Worm (Caenorhabditis elegans): ENCODE results near the gene cit-1.1.

Gene cit-1.1

DNA sequence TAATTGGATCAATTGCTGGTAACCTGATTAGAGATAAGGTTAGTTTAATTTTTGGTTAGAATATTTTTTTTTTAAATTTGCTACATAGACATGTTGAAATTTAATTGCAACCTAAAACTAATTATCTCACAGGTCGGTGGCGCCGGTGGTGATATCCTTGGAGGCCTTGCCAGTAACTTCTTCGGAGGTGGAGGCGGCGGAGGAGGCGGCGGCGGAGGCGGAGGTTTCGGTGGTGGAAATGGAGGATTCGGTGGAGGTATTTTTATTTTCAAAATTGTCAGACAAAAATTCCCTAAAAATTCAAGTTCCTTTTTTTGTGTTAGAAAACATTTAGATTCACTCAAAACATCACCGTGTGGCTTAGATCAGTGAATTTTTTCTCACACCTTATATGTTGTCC is 28.4 kb downstream of the cit-1.1 start:
- TF ChIP-seq ceh-39 (tag; optimal IDR thresholded peaks at IDR 0.05) (no peak), unc-62 (GFP tag; optimal IDR thresholded peaks at IDR 0.05) (no peak), ham-2 (GFP tag; optimal IDR thresholded peaks at IDR 0.05) (no peak), unc-39 (tag; optimal IDR thresholded peaks at IDR 0.05) (no peak), sem-2 (GFP tag; optimal IDR thresholded peaks at IDR 0.05) (no peak), pha-4 (tag; optimal IDR thresholded peaks at IDR 0.05) (no peak), lin-32 (GFP tag; optimal IDR thresholded peaks at IDR 0.05) (no peak), sptf-1 (tag; optimal IDR thresholded peaks at IDR 0.05) (no peak), ztf-11 (tag; optimal IDR thresholded peaks at IDR 0.05) (no peak), nhr-2 (tag; optimal IDR thresholded peaks at IDR 0.05) (no peak), unc-120 (tag; optimal IDR thresholded peaks at IDR 0.05; ENCODE audit: poor library complexity, severe bottlenecking) (no peak), tbx-8 (GFP tag; optimal IDR thresholded peaks at IDR 0.05) (no peak), elt-1 (tag; optimal IDR thresholded peaks at IDR 0.05; ENCODE audit: borderline replicate concordance, insufficient read depth) (no peak), ces-1 (GFP tag; optimal IDR thresholded peaks at IDR 0.05) (no peak), nhr-237 (tag; optimal IDR thresholded peaks at IDR 0.05) (no peak)

DNA sequence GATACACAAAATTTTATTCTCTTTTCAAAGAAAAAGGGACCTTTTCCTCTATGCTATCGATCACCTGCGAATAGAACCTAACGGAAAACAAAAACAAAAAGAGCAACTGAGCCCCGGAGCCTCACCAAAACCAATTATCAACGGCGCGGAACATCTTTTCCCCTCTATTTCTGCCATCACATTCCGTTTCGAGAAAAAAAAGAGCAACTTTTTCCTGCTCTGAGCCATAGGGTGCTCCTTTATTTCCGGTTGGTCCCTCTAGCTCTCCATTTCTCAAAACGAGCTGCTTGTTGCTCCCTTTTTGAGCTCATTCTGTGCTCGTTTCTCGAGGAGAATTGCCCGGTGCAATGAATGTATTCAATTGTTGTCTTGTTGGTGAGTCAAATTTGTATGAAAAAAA is 30.0 kb downstream of the cit-1.1 start, which contains the start of gene clp-1:
Gene clp-1, plus strand, starts transcription at position 301 of the 400 bp plus-strand sequence.
- TF ChIP-seq nhr-2 (tag; optimal IDR thresholded peaks at IDR 0.05) (no peak), hlh-1 (tag; optimal IDR thresholded peaks at IDR 0.05) (no peak), elt-3 (tag; optimal IDR thresholded peaks at IDR 0.05) (no peak), pha-4 (tag; optimal IDR thresholded peaks at IDR 0.05) (no peak), sptf-1 (tag; optimal IDR thresholded peaks at IDR 0.05) (no peak), lin-13 (tag; optimal IDR thresholded peaks at IDR 0.05) (no peak), nhr-28 (tag; optimal IDR thresholded peaks at IDR 0.05) (no peak), drap-1 (GFP tag; optimal IDR thresholded peaks at IDR 0.05) (no peak), lsy-2 (tag; optimal IDR thresholded peaks at IDR 0.05) (no peak), lin-32 (GFP tag; optimal IDR thresholded peaks at IDR 0.05) (no peak), unc-62 (GFP tag; optimal IDR thresholded peaks at IDR 0.05) (no peak), unc-39 (tag; optimal IDR thresholded peaks at IDR 0.05) (no peak), mls-2 (tag; optimal IDR thresholded peaks at IDR 0.05) (no peak), mep-1 (tag; optimal IDR thresholded peaks at IDR 0.05) (no peak), mab-5 (tag; optimal IDR thresholded peaks at IDR 0.05) (no peak), cnd-1 (tag; optimal IDR thresholded peaks at IDR 0.05) (no peak), nhr-76 (tag; optimal IDR thresholded peaks at IDR 0.05) (no peak)

DNA sequence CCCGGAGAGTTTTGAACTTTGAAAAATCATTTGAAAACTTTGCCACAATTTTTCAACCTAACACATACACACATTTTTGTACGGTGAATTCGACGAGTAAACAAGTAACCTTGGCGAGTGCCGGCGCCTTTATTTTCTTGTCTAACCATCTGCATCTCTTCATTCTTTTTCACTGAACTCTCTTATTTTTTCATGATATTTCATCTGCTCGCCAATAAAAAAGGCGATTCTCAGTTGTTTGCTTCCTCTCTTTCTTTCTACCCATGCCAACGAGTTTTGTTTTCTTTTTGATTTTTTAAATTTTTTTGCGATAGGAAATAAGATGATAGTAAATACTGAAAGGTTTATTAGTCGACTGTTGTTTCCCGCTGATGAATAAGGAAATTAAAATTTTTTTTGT is 30.9 kb downstream of the cit-1.1 start:
- no peak for TF ChIP-seq elt-1 (tag; optimal IDR thresholded peaks at IDR 0.05; ENCODE audit: borderline replicate concordance, insufficient read depth)
- peak; percentile 18 for TF ChIP-seq ces-1 (GFP tag; optimal IDR thresholded peaks at IDR 0.05)
- no peak for TF ChIP-seq sem-2 (GFP tag; optimal IDR thresholded peaks at IDR 0.05)
- TF ChIP-seq nhr-76 (tag; optimal IDR thresholded peaks at IDR 0.05), result no peak

DNA sequence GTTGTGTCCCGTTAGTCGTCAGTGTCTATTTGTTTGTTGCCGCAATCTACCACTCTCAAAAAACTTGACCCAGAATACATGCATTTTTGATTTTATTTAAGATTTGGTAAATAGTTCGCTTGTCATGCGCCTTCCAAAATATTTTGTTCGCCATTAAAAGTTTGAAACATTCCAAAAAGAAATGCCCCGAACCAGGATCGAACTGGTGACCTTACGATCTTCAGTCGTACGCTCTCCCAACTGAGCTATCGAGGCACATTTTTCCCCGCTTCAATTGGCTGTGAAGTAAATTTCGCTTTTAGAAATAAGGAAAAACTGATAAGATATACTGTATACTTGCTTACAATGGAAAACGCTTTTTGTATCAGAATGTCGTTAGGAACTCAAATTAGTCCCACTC is 31.3 kb downstream of the cit-1.1 start:
- no peak for TF ChIP-seq ces-1 (GFP tag; optimal IDR thresholded peaks at IDR 0.05)
- TF ChIP-seq M03D4.4 (tag; optimal IDR thresholded peaks at IDR 0.05), result no peak
- no peak for TF ChIP-seq sem-2 (GFP tag; optimal IDR thresholded peaks at IDR 0.05)

DNA sequence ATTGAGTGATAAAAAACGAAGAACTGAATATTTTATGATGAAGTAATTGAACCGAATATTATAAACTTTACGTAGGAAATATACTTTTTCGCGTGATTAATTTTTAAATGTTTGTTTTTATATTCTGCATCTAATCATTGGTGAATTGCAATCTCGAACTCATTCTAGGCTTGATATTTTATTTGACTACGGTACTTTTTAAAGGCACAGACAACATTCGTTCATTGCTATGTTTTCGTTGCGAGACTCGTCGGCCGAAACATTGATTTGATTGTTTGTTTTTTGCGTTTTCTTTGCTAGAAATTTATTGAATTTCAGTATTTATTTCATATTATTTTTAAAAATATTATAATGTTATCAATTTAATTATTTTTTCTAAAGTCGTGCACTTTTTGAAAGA is 31.8 kb downstream of the cit-1.1 start, which contains the start of gene C06G4.4:
Gene C06G4.4, minus strand, starts transcription at position 36 of the 400 bp plus-strand sequence.
- TF ChIP-seq lsy-2 (tag; optimal IDR thresholded peaks at IDR 0.05) (no peak), hlh-1 (tag; optimal IDR thresholded peaks at IDR 0.05) (no peak)

DNA sequence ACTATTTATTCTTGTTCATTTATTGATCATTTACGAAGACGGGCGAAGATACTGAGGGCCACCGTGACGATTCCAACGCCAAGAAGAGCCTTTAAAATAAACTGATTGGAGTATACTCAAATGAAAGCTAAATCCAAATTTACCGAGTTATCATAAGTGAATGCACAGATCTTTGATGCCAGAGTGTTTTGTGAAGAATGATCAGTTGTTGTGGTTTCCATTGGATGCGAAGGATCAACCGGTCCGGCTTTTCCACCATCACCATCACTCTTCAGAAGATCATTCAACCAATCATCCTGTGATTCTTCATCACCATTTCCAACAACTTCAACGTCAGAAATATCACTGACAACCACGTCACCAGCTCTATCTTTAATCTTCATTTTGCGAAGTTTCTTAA is 32.4 kb downstream of the cit-1.1 start:
- no peak for TF ChIP-seq unc-39 (tag; optimal IDR thresholded peaks at IDR 0.05)
- TF ChIP-seq lin-13 (tag; optimal IDR thresholded peaks at IDR 0.05), result no peak
- TF ChIP-seq nhr-76 (tag; optimal IDR thresholded peaks at IDR 0.05), result no peak
- TF ChIP-seq hlh-1 (tag; optimal IDR thresholded peaks at IDR 0.05), result no peak
- no peak for TF ChIP-seq cnd-1 (tag; optimal IDR thresholded peaks at IDR 0.05)
- no peak for TF ChIP-seq nhr-28 (tag; optimal IDR thresholded peaks at IDR 0.05)
- no peak for TF ChIP-seq sem-2 (GFP tag; optimal IDR thresholded peaks at IDR 0.05)
- no peak for TF ChIP-seq mab-5 (tag; optimal IDR thresholded peaks at IDR 0.05)
- TF ChIP-seq bed-3 (GFP tag; optimal IDR thresholded peaks at IDR 0.05), result no peak
- TF ChIP-seq ham-2 (GFP tag; optimal IDR thresholded peaks at IDR 0.05), result no peak
- TF ChIP-seq lin-32 (GFP tag; optimal IDR thresholded peaks at IDR 0.05), result no peak
- TF ChIP-seq nhr-12 (tag; optimal IDR thresholded peaks at IDR 0.05), result no peak
- no peak for TF ChIP-seq nhr-2 (tag; optimal IDR thresholded peaks at IDR 0.05)
- no peak for TF ChIP-seq tbx-8 (GFP tag; optimal IDR thresholded peaks at IDR 0.05)
- TF ChIP-seq ztf-11 (tag; optimal IDR thresholded peaks at IDR 0.05), result no peak
- no peak for TF ChIP-seq unc-120 (tag; optimal IDR thresholded peaks at IDR 0.05; ENCODE audit: poor library complexity, severe bottlenecking)
- TF ChIP-seq ces-1 (GFP tag; optimal IDR thresholded peaks at IDR 0.05), result no peak
- TF ChIP-seq drap-1 (GFP tag; optimal IDR thresholded peaks at IDR 0.05), result no peak

All from whole organism, mixed stage, embryonic.